Fruit fly (Drosophila melanogaster) S2 (cell line): Measurements from ENCODE around the gene CG7512.

Source experiments
- CG8478 ChIP-seq: fragments of >200 bp; optimal IDR thresholded peaks from 2 replicates; lab custom pipeline; 2018
- CTCF ChIP-seq, 2 experiments: fragments of >200 bp; optimal IDR thresholded peaks; 2 replicates each; lab custom pipeline; 2018

dm6 chr3L:11483135-11483534 is 30.4 kb upstream of the CG7512 start:
- no peak for TF ChIP-seq CG8478 (lab: Kevin White, UChicago)
- no peak for TF ChIP-seq CTCF (optimal IDR thresholded peaks at IDR 0.05; lab: Kevin White, UChicago)
